Worm (Caenorhabditis elegans): ENCODE data around the gene F02D10.3.

The F02D10.3 gene

ce11 chrX:13442446-13442845 lies 20.0 kb downstream of the F02D10.3 start (continued):
- 0 out of 2 replicates have a peak, but pooled peaks have one; percentile 27 for TF ChIP-seq zip-11 (GFP tag; IDR thresholded peaks at IDR 0.05)
- TF ChIP-seq hmg-1.1 (GFP tag; IDR thresholded peaks at IDR 0.05), result peak; percentile 89
- peak; percentile 56 for TF ChIP-seq nhr-102 (tag; optimal IDR thresholded peaks at IDR 0.05)
- 0 out of 2 replicates have a peak, but pooled peaks have one; percentile 18 for TF ChIP-seq tra-1 (GFP tag; IDR thresholded peaks at IDR 0.05)
- no peak for TF ChIP-seq Y75B8A.6 (GFP tag; IDR thresholded peaks at IDR 0.05)
- TF ChIP-seq D1046.2 (GFP tag; IDR thresholded peaks at IDR 0.05), result 0 out of 2 replicates have a peak, but pooled peaks have one; percentile 69
- peak; percentile 23 for TF ChIP-seq zip-2 (tag; optimal IDR thresholded peaks at IDR 0.05)
- TF ChIP-seq snpc-1.2 (GFP tag; IDR thresholded peaks at IDR 0.05), result peak; percentile 81
- peak; percentile 75 for TF ChIP-seq madf-9 (GFP tag; conservative IDR thresholded peaks at IDR 0.05)
- TF ChIP-seq ama-1 (optimal IDR thresholded peaks at IDR 0.05), result no peak
- TF ChIP-seq hif-1 (tag; optimal IDR thresholded peaks at IDR 0.05), result no peak
- TF ChIP-seq attf-4 (tag; optimal IDR thresholded peaks at IDR 0.05), result no peak
- TF ChIP-seq vab-7 (GFP tag; IDR thresholded peaks at IDR 0.05), result peak; percentile 77
- 0 out of 2 replicates have a peak, but pooled peaks have one; percentile 53 for TF ChIP-seq arid-1 (GFP tag; conservative IDR thresholded peaks at IDR 0.05)
- TF ChIP-seq nhr-6 (tag; optimal IDR thresholded peaks at IDR 0.05), result peak; percentile 16
- TF ChIP-seq F10B5.3 (tag; optimal IDR thresholded peaks at IDR 0.05), result no peak
- peak; percentile 83 for TF ChIP-seq egl-43 (GFP tag; IDR thresholded peaks at IDR 0.05)
- TF ChIP-seq mes-2 (tag; optimal IDR thresholded peaks at IDR 0.05; ENCODE audit: poor library complexity, severe bottlenecking), result peak; percentile 79
- TF ChIP-seq daf-16 (GFP tag; optimal IDR thresholded peaks at IDR 0.05), result peak; percentile 0 to 37
- TF ChIP-seq daf-16 (tag; optimal IDR thresholded peaks at IDR 0.05), result peak; percentile 52
- peak; percentile 74 for TF ChIP-seq rbr-2 (tag; optimal IDR thresholded peaks at IDR 0.05)
- peak; percentile 32 for TF ChIP-seq fkh-10 (GFP tag; optimal IDR thresholded peaks at IDR 0.05)
- TF ChIP-seq zfp-3 (GFP tag; conservative IDR thresholded peaks at IDR 0.05), result peak; percentile 37; the same call in 1 of the 2 replicates
- no peak for TF ChIP-seq nhr-111 (GFP tag; optimal IDR thresholded peaks at IDR 0.05)
- peak; percentile 63 for TF ChIP-seq ZK337.2 (GFP tag; IDR thresholded peaks at IDR 0.05)
- peak; percentile 5 for TF ChIP-seq dpl-1 (GFP tag; optimal IDR thresholded peaks at IDR 0.05)
- peak; percentile 65 for TF ChIP-seq dmd-6 (GFP tag; IDR thresholded peaks at IDR 0.05)
- 0 out of 2 replicates have a peak, but pooled peaks have one; percentile 11 for TF ChIP-seq mxl-2 (GFP tag; conservative IDR thresholded peaks at IDR 0.05)
- peak; percentile 38 for TF ChIP-seq dve-1 (tag; optimal IDR thresholded peaks at IDR 0.05; ENCODE audit: insufficient read depth)
- TF ChIP-seq duxl-1 (tag; optimal IDR thresholded peaks at IDR 0.05; ENCODE audit: poor library complexity), result no peak
- peak; percentile 25 for TF ChIP-seq lin-13 (GFP tag; optimal IDR thresholded peaks at IDR 0.05)
- TF ChIP-seq T26A8.4 (GFP tag; IDR thresholded peaks at IDR 0.05), result peak; percentile 74

- TF ChIP-seq zfp-2 (tag; optimal IDR thresholded peaks at IDR 0.05) (no peak), nhr-42 (GFP tag; IDR thresholded peaks at IDR 0.05) (no peak), nhr-102 (tag; optimal IDR thresholded peaks at IDR 0.05) (no peak), dve-1 (tag; optimal IDR thresholded peaks at IDR 0.05; ENCODE audit: insufficient read depth) (no peak), ZK337.2 (GFP tag; IDR thresholded peaks at IDR 0.05) (0 out of 2 replicates have a peak, but pooled peaks have one; percentile 2), daf-16 (GFP tag; optimal IDR thresholded peaks at IDR 0.05) (no peak), daf-16 (tag; optimal IDR thresholded peaks at IDR 0.05) (peak; percentile 0), dpl-1 (GFP tag; optimal IDR thresholded peaks at IDR 0.05) (no peak), mep-1 (tag; optimal IDR thresholded peaks at IDR 0.05) (no peak), egl-43 (GFP tag; IDR thresholded peaks at IDR 0.05) (no peak), dmd-9 (GFP tag; IDR thresholded peaks at IDR 0.05) (no peak), zip-11 (GFP tag; IDR thresholded peaks at IDR 0.05) (no peak), lir-3 (tag; optimal IDR thresholded peaks at IDR 0.05) (no peak), nhr-76 (tag; optimal IDR thresholded peaks at IDR 0.05) (no peak), tag-97 (GFP tag; IDR thresholded peaks at IDR 0.05) (no peak), sdz-12 (GFP tag; optimal IDR thresholded peaks at IDR 0.05) (no peak), lsy-2 (tag; optimal IDR thresholded peaks at IDR 0.05) (no peak)
These were observed 26.5 kb downstream of the F02D10.3 start, which contains the start of gene jmjd-3.3 for ce11 chrX:13435790-13436472. Gene jmjd-3.3, plus strand, starts transcription at chrX:13436422.
